Fruit fly (Drosophila melanogaster) whole organism, embryonic: Measurements from ENCODE around the gene Arv1.

Experiments
- CG10654 ChIP-seq: fragments of 200-800 bp; sonication (Bioruptor generic); optimal IDR thresholded peaks from 2 replicates; lab custom pipeline; 2016; ENCODE audit warnings: missing biosample characterization, missing genetic modification characterization
- CG31388 ChIP-seq: fragments of 200-800 bp; sonication (Bioruptor generic); optimal IDR thresholded peaks from 2 replicates; lab custom pipeline; 2016; ENCODE audit warnings: missing biosample characterization, missing genetic modification characterization
- Dfd ChIP-seq, 2 experiments: fragments of >200 bp; optimal IDR thresholded peaks; 2 replicates each; lab custom pipeline; 2017; ENCODE audit warnings: missing biosample characterization in 2 of 2, missing genetic modification characterization in 2 of 2
- Hr78 ChIP-seq, 2 experiments: fragments of 200-800 bp in 1 of 2; fragments of >200 bp in 1 of 2; sonication (Bioruptor generic) in 1 of 2; optimal IDR thresholded peaks; 2 replicates each; lab custom pipeline; 2017 to 2019; ENCODE audit warnings: missing biosample characterization in 2 of 2, missing genetic modification characterization in 2 of 2, mild to moderate bottlenecking in 1 of 2, moderate library complexity in 1 of 2
- MTF-1 ChIP-seq: fragments of 200-800 bp; sonication (Bioruptor generic); optimal IDR thresholded peaks from 2 replicates; lab custom pipeline; 2018; ENCODE audit warnings: missing biosample characterization, mild to moderate bottlenecking, missing genetic modification characterization, borderline replicate concordance
- Mad ChIP-seq: fragments of 200-800 bp; sonication (Bioruptor generic); optimal IDR thresholded peaks from 2 replicates; lab custom pipeline; 2016; ENCODE audit warnings: missing biosample characterization, missing genetic modification characterization
- chif ChIP-seq, 2 experiments: fragments of 200-800 bp; sonication (Bioruptor generic); optimal IDR thresholded peaks; 3 replicates each; lab custom pipeline; 2016; ENCODE audit warnings: missing biosample characterization in 2 of 2, missing genetic modification characterization in 2 of 2
- insv ChIP-seq, 2 experiments: fragments of 200-800 bp; sonication (Bioruptor generic); optimal IDR thresholded peaks; 3 replicates each; lab custom pipeline; 2016 to 2018; ENCODE audit warnings: missing biosample characterization in 2 of 2, missing genetic modification characterization in 2 of 2
- twi ChIP-seq: fragments of 200-800 bp; optimal IDR thresholded peaks from 2 replicates; lab custom pipeline; 2019; ENCODE audit warnings: missing biosample characterization, mild to moderate bottlenecking, missing genetic modification characterization, moderate library complexity

DNA sequence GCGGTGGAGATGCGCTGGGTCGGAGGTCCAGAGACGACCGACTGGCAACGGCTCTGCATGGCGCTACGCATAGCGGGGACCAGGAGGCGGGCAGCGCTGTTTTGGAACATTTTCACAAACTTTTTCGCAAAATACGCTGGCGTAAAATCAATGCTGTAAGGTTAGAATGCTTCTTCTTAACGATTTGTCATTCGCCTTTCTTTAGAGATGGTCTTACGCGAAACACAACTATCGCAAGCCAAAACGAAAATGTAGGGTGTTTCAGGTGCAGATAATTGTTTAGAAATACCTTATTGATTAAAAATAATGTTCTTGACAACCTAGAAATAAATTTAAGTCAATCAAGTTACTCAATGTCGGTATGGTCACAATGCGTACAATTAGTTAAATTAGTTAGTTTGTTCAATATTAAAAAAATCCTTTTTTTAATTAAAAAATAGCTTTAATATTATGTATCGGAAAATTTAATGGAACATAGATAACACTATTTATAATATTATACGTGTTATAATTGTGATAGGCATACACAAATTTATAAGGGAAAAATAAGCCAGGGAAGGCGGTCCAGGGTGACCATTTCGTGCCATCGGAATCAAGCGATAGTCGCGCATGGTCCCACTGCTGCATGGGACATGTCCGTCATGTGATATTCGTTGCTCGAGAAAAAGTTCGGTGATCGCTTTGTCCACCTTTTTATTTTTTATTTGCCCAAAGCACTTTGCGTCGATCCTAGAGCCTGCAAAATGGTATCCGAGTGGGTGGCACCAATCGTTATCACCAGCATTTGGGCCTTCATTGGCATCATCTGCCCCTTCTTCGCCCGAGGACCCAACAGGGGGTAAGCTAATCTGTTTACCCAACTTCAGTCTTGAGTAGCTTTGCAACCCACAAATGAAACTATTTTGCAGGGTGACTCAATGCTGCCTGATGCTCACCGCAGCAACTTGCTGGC lies 10.4 kb upstream of the Arv1 start, which contains the start of the genes COX8 and VhaM9.7-b:
- TF ChIP-seq twi: no peak
- TF ChIP-seq chif (GFP tag; optimal IDR thresholded peaks at IDR 0.05; lab: Kevin White, UChicago): peak; percentile 50 to 51
- peak; percentile 30 for TF ChIP-seq CG31388 (GFP tag; lab: Kevin White, UChicago)
- no peak for TF ChIP-seq MTF-1
- TF ChIP-seq Hr78 (GFP tag; optimal IDR thresholded peaks at IDR 0.05; lab: Kevin White, UChicago): no peak
- peak; percentile 48 for TF ChIP-seq CG10654 (GFP tag; lab: Kevin White, UChicago)
- no peak for TF ChIP-seq Mad (GFP tag; lab: Kevin White, UChicago)
- no peak for TF ChIP-seq Dfd (GFP tag; optimal IDR thresholded peaks at IDR 0.05; lab: Kevin White, UChicago)
- TF ChIP-seq insv (GFP tag; optimal IDR thresholded peaks at IDR 0.05; lab: Kevin White, UChicago): no peak
